Fruit fly (Drosophila melanogaster) S2 (cell line): ENCODE measurements around the gene Mst57Dc.

Experiments
- CG8478 ChIP-seq: fragments of >200 bp; optimal IDR thresholded peaks from 2 replicates; lab custom pipeline; 2018
- CTCF ChIP-seq, 2 experiments: fragments of >200 bp; optimal IDR thresholded peaks; 2 replicates each; lab custom pipeline; 2018

Gene Mst57Dc

DNA sequence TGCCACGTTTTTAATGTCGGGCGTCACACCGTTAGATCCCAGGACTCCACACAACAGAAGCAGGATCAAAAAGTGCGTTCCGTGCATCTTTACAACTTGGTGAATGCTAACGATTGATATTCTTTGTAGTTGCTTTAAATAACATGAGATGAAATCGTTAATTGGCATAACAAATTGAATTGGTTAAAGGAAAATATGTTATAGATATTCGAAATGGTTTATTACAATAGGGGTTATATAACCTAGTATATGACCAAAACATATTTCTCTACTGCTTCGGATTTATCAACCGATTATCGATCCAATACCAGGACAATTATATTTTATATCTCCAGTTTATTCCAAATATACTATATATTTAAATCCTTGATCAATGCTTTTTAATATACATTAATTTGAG, at the start of gene Mst57Dc:
TSS of gene Mst57Dc (minus strand) at position 101 of the 400 bp plus-strand sequence.
- TF ChIP-seq CTCF (optimal IDR thresholded peaks at IDR 0.05; lab: Kevin White, UChicago) (no peak), CG8478 (lab: Kevin White, UChicago) (no peak)

DNA sequence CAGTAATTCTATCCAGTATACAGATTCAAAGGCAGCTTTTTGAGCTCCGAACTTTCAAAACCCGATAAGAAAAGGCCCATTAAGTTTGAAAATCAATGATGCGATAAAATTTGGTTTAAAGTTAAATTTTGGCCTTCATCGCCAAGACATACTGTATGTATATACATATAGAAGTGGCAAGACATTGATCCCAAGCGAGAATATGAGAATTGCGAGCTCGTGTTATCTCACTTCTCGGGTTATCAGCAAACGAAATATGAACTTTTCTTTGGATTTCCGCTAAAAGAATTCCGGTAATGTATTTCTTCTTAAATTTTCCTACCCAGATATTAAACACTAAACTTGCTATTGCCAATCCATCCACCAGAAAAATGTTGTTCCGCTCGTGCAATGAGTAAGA, 47.6 kb upstream of the Mst57Dc start:
- TF ChIP-seq CTCF (optimal IDR thresholded peaks at IDR 0.05; lab: Kevin White, UChicago), result no peak
- TF ChIP-seq CG8478 (lab: Kevin White, UChicago), result no peak

DNA sequence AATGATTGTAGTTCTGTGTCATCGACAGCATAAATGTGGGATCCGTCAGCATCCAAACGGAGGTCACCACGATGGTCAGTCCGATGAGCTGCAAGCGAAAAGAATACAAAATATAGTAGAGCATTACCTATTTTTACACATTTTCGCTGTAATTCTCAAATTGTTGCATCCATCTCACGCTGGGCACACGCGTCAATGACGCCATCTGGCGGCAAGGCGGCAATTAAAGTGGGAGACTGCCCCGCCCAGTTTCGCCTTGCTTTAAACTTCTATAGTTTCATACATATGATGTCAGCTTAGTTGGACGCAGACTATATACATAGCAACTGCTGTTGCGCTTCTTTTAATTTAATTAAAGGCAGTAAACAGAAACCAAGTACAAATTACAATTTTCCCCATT, 47.1 kb upstream of the Mst57Dc start:
- no peak for TF ChIP-seq CG8478 (lab: Kevin White, UChicago)
- TF ChIP-seq CTCF (optimal IDR thresholded peaks at IDR 0.05; lab: Kevin White, UChicago), result peak; percentile 68 to 75

DNA sequence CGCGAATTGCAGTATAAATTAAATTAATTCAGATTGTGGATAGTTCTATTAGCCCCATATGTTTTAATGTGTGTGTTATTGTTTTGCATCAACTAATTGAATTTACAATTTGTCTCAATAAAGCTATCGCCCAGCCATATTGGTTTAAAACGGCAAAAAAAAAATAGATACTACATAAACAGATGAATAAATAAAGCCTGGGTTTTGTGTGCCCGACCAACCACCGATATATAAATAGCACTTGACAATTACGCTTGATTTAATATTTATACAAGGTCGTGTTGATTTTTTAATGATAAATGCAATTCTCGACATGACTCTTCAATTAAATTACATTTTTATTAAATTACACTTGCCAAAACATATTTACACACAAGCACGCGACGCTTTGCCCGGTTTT, 40.9 kb upstream of the Mst57Dc start:
- TF ChIP-seq CTCF (optimal IDR thresholded peaks at IDR 0.05; lab: Kevin White, UChicago) (no peak), CG8478 (lab: Kevin White, UChicago) (no peak)

DNA sequence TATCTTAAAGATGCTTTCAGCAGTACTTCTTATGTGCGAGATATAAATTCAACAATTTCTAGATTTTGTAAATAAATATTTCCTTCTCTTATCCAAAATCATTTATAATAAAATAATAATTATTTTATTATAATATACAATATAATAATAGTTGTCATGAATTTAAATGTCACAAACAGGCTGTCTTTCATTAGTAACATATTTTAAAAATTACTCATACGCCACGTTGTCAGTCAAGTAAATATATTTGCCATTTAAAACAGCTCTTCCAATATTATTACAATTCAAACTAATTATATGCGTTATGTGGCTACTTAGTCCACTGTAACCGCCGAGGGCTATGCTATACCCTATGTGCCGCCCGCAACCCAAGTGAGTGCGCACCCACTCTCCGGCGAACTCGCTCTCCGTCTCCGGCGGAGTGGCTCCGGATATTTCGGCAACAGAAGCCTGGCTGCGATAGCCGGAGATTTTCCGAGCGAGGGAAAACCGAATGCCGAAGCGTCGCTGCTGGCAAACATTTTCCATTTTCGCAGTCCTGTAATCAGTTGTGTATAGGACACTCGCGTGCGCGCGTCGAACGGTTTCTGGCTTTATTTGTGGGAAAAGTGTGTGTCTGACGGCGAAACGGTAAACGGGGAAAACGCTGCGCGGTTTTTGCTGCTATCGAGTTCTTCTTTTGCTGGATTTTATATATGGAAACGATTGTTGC, 26.3 kb upstream of the Mst57Dc start, which contains the start of gene CG5890:
TSS of gene CG5890 (plus strand) at position 561 of the 712 bp plus-strand sequence.
- no peak for TF ChIP-seq CTCF (optimal IDR thresholded peaks at IDR 0.05; lab: Kevin White, UChicago)
- TF ChIP-seq CG8478 (lab: Kevin White, UChicago), result no peak

DNA sequence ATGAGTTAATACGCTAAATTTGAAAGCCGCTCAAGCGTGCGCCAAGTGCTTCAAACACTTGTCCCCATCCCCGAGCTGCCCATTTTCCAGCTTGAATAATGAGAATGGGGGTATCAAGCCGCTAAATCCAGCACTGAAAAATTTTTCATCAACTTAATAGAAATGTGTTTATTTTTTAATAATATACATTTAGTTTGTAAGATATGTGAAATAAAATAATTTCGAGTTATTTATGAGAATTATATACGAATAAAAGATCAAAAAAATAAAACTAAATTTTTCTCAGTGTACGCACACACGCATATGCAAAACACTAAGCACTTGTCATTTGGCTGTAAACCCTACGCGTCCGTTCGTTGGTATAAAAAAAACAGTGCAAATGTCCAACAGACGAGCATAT, 25.3 kb upstream of the Mst57Dc start:
- TF ChIP-seq CTCF (optimal IDR thresholded peaks at IDR 0.05; lab: Kevin White, UChicago) (no peak), CG8478 (lab: Kevin White, UChicago) (no peak)

DNA sequence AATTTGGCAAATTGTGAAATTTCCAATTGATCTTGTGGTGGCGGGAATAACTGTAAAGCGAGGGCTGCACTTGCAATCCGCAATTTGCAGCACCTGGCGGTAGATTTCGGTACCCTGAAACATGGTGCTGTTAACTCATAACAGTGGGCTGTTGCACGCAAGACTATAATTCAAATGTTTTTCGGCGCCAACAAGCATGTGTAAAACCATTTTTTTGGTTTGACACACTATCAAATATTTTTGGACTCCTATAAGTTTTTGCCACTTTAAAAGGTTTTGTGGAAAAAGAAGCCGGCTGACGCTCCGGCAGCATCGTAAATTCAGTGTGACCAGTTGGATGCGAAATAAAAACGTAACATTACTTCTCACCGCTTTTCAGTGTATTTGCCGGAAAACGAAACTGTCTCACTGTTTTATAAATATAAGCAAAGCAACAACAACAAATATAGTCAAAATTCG, 21.8 kb upstream of the Mst57Dc start, which contains the start of the genes CG14545 and CG5886:
TSS of gene CG14545 (minus strand) at position 68 of the 459 bp plus-strand sequence.
TSS of gene CG5886 (plus strand) at position 409 of the 459 bp plus-strand sequence.
- TF ChIP-seq CTCF (optimal IDR thresholded peaks at IDR 0.05; lab: Kevin White, UChicago), result peak; percentile 91 to 96
- TF ChIP-seq CG8478 (lab: Kevin White, UChicago), result no peak

DNA sequence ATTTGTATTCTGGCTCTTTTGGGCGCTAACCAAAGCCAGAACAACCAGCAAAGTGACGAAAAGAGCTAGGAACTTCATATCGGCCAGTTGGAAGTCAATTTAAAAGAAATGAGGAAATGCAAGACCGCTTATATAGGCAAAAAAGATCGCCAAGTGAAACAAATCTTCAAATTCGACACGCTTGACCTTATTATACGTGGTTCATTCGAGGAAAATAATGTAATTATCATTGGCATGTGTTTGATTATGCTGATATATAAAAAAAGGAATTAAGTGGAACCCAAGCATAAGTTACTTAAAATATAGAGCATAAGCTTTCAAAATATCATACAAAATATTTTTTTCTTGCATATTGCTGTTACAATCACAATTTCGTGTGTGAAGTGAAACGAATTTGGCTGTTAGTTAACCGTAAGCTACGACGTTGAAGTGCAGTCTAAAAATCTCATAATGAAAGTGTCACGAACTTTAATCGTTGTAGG, 2.3 kb upstream of the Mst57Dc start, which contains the start of the genes Mst57Da and alpha4GT2:
TSS of gene Mst57Da (minus strand) at position 101 of the 482 bp plus-strand sequence.
TSS of gene alpha4GT2 (plus strand) at position 432 of the 482 bp plus-strand sequence.
- TF ChIP-seq CG8478 (lab: Kevin White, UChicago) (no peak), CTCF (optimal IDR thresholded peaks at IDR 0.05; lab: Kevin White, UChicago) (no peak)

DNA sequence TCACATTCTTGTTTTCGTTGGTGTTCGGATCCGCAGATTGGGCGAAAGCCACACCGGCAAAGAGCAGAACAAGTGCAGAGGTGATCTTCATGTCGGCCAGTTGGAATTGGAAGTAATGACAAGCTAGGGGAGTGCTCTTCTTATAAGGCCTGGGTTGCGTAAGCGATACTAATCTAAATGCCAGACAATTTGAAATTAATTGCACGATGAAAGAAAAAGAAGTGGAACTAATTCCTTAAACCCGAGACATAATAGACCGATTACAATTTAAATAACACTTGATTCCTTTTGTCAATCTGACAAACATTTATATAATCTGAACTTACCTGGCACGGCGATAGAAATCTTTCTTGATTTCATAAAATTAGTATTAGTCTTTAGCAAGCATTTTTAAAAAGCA, 1.3 kb upstream of the Mst57Dc start, which contains the start of gene Mst57Db:
TSS of gene Mst57Db (minus strand) at position 101 of the 400 bp plus-strand sequence.
- no peak for TF ChIP-seq CG8478 (lab: Kevin White, UChicago)
- no peak for TF ChIP-seq CTCF (optimal IDR thresholded peaks at IDR 0.05; lab: Kevin White, UChicago)

DNA sequence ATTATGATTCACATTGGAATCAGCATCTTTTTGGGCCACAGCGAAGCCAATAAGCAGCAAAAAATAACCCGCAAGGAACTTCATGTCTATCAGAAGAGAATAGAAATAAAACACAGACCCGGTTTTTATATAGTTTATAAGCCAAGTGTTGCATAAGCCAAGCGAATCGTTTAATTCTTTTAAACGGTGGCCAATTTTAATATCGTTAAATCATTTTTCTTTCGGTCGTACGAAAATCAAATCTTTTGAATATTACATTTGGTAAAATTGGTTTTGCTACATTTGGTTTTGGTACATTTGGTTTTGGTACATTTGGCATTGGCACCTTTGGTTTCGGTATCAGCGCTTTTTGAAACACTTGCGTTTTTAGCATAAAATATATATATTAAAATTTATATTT, 630 bp upstream of the Mst57Dc start, which contains the start of gene Sfp96F:
TSS of gene Sfp96F (minus strand) at position 101 of the 400 bp plus-strand sequence.
- no peak for TF ChIP-seq CG8478 (lab: Kevin White, UChicago)
- no peak for TF ChIP-seq CTCF (optimal IDR thresholded peaks at IDR 0.05; lab: Kevin White, UChicago)

DNA sequence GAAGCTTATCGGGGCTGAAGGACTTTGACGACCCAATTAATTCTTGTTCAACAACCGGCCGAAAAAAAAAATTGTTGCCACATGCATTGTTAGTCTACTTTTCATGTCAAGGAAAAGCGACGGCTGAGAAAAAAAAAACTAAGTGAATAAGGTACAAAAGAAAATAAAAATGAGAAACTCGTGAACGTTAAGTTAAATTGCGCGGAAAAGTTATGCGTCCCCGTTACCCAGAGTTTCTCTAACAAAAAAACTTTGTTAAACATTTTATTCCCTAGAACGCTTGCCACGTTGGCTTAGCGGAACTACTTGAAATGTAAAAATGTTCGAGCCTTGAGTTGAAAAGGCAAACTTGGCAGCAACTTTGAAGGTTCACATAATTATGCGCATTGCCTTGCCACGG, 14.3 kb downstream of the Mst57Dc start, which contains the start of gene CG14354:
TSS of gene CG14354 (plus strand) at position 301 of the 400 bp plus-strand sequence.
- TF ChIP-seq CTCF (optimal IDR thresholded peaks at IDR 0.05; lab: Kevin White, UChicago), result no peak
- no peak for TF ChIP-seq CG8478 (lab: Kevin White, UChicago)

DNA sequence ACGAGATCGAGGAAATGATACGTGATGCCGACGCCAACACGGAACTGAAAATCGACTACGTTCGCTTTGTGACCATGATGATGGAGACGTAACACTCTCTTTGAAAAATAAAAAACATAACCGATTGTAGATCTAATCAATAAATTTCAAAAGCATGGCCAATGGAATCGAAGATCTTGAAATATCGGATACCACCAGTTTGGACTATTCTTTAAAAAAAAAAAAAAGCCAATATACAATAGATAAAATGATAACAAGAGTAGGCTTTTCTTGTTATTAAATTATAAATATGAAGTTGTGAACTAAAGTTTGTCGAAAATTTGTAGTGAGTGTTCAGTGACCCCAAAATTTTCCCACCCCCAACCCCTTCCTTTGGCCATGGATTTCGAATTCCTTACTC, 17.9 kb downstream of the Mst57Dc start, which contains the start of the genes Acam and CG17770:
TSS of gene Acam (plus strand) at position 301 of the 400 bp plus-strand sequence.
TSS of gene CG17770 (plus strand) at position 301 of the 400 bp plus-strand sequence.
- no peak for TF ChIP-seq CTCF (optimal IDR thresholded peaks at IDR 0.05; lab: Kevin White, UChicago)
- no peak for TF ChIP-seq CG8478 (lab: Kevin White, UChicago)

DNA sequence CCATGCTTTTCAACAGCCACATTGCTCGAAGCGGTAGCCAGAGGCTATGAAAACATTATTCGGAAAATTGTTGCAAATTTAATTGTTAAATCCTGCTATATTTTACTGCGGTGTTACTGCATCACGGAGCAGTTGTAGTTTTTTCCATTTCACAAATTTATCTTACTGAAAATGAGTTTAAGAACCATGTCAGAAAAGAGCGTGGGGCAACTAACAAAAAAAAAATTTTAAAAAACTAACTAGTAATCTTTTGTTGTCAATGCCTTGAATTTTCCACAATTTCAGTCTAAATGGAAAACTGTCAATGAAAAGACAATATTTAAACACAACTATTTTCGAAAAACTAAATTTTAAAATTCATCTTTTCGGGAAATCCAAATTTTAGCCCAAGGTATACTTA, 18.7 kb downstream of the Mst57Dc start, which contains the start of gene CG5024:
TSS of gene CG5024 (plus strand) at position 301 of the 400 bp plus-strand sequence.
- no peak for TF ChIP-seq CTCF (optimal IDR thresholded peaks at IDR 0.05; lab: Kevin White, UChicago)
- no peak for TF ChIP-seq CG8478 (lab: Kevin White, UChicago)

DNA sequence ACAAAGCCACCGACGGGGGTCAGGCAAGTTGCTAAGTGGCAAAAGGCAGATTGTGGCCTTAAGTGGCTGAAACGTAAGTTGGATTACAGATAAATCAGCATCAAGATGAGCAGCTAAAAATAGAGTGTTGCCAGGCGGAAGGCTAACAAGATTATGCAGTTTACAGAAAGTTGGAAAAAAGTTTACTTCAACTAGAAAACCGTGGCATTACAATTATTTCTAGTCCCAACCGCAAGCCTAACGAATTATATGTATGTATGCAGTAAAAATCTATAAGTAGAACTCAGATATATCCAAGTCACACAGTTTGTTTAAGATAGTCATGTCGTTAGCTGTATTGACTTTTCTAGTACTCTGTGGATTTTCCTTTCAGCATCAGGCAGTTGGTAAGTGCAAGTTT, 23.4 kb downstream of the Mst57Dc start, which contains the start of gene BG642167:
TSS of gene BG642167 (plus strand) at position 301 of the 400 bp plus-strand sequence.
- no peak for TF ChIP-seq CG8478 (lab: Kevin White, UChicago)
- TF ChIP-seq CTCF (optimal IDR thresholded peaks at IDR 0.05; lab: Kevin White, UChicago), result no peak
